Worm (Caenorhabditis elegans) whole organism, young adult: ENCODE results near the gene str-250.

ENCODE experiments used
- F22D6.2 ChIP-seq: sonication (generic microtip); optimal IDR thresholded peaks from 2 replicates; lab custom pipeline; 2016; ENCODE audit warnings: mild to moderate bottlenecking, missing genetic modification characterization, missing compliant biosample characterization
- F23B12.7 ChIP-seq: sonication (generic microtip); optimal IDR thresholded peaks from 2 replicates; lab custom pipeline; 2017; ENCODE audit warnings: missing genetic modification characterization, mild to moderate bottlenecking, missing compliant biosample characterization, antibody characterized with exemption, moderate library complexity; ENCODE audit not compliant: insufficient read depth
- F33H1.4 ChIP-seq: fragments of 200-800 bp; sonication (Bioruptor generic); IDR thresholded peaks from 2 replicates; pipeline ENCODE4 v1.3.6; 2022; ENCODE audit warnings: missing genetic modification reagents, missing genetic modification characterization, missing compliant biosample characterization
- F37B4.10 ChIP-seq: fragments of 200-800 bp; sonication (Bioruptor generic); IDR thresholded peaks from 2 replicates; pipeline ENCODE4 v1.3.6; 2022; ENCODE audit warnings: missing genetic modification characterization, missing compliant biosample characterization
- F39B2.1 ChIP-seq: fragments of 200-800 bp; sonication (Bioruptor generic); IDR thresholded peaks from 2 replicates; pipeline ENCODE4 v1.3.6; 2022; ENCODE audit warnings: missing genetic modification reagents, missing genetic modification characterization, missing compliant biosample characterization
- F57C9.4 ChIP-seq: sonication (generic microtip); optimal IDR thresholded peaks from 2 replicates; lab custom pipeline; 2017; ENCODE audit warnings: mild to moderate bottlenecking, missing genetic modification characterization, missing compliant biosample characterization
- K11D2.4 ChIP-seq: fragments of 200-800 bp; sonication (Bioruptor generic); IDR thresholded peaks from 2 replicates; pipeline ENCODE4 v1.3.6; 2022; ENCODE audit warnings: missing genetic modification reagents, missing genetic modification characterization, missing compliant biosample characterization
- K12H6.12 ChIP-seq: fragments of 200-800 bp; sonication (Bioruptor generic); optimal IDR thresholded peaks from 2 replicates; lab custom pipeline; 2018; ENCODE audit warnings: mild to moderate bottlenecking, missing genetic modification characterization, missing compliant biosample characterization
- T07F8.4 ChIP-seq: sonication (generic microtip); optimal IDR thresholded peaks from 2 replicates; lab custom pipeline; 2016; ENCODE audit warnings: mild to moderate bottlenecking, missing genetic modification characterization, moderate library complexity, missing compliant biosample characterization
- T26A5.8 ChIP-seq: sonication (generic microtip); optimal IDR thresholded peaks from 2 replicates; lab custom pipeline; 2016; ENCODE audit warnings: missing genetic modification characterization, missing compliant biosample characterization
- Y79H2A.3 ChIP-seq: fragments of 200-800 bp; sonication (Bioruptor generic); conservative IDR thresholded peaks from 2 replicates; pipeline ENCODE4 v1.3.6; 2022; ENCODE audit warnings: missing genetic modification reagents, missing genetic modification characterization, missing compliant biosample characterization
- atf-7 ChIP-seq: sonication (generic microtip); optimal IDR thresholded peaks from 2 replicates; lab custom pipeline; 2017; ENCODE audit warnings: mild to moderate bottlenecking, missing genetic modification characterization, missing compliant biosample characterization
- athp-1 ChIP-seq: sonication (generic microtip); optimal IDR thresholded peaks from 2 replicates; lab custom pipeline; 2017; ENCODE audit warnings: mild to moderate bottlenecking, missing genetic modification characterization, missing compliant biosample characterization
- attf-3 ChIP-seq: fragments of 200-800 bp; sonication (Bioruptor generic); conservative IDR thresholded peaks from 2 replicates; pipeline ENCODE4 v1.3.6; 2022; ENCODE audit warnings: missing genetic modification reagents, missing genetic modification characterization, missing compliant biosample characterization
- attf-5 ChIP-seq: fragments of 200-800 bp; sonication (Bioruptor generic); optimal IDR thresholded peaks from 2 replicates; lab custom pipeline; 2018; ENCODE audit warnings: mild to moderate bottlenecking, missing genetic modification characterization, missing compliant biosample characterization
- bed-2 ChIP-seq: fragments of 200-800 bp; sonication (Bioruptor generic); IDR thresholded peaks from 2 replicates; pipeline ENCODE4 v1.3.6; 2022; ENCODE audit warnings: missing genetic modification reagents, missing genetic modification characterization, missing compliant biosample characterization
- ceh-100 ChIP-seq: fragments of 200-800 bp; sonication (Bioruptor generic); IDR thresholded peaks from 2 replicates; pipeline ENCODE4 v1.3.6; 2022; ENCODE audit warnings: missing genetic modification reagents, missing genetic modification characterization, missing compliant biosample characterization
- ceh-58 ChIP-seq: fragments of 200-800 bp; sonication (Bioruptor generic); IDR thresholded peaks from 2 replicates; pipeline ENCODE4 v1.3.6; 2022; ENCODE audit warnings: missing genetic modification characterization, missing compliant biosample characterization
- ceh-91 ChIP-seq: fragments of 200-800 bp; sonication (Bioruptor generic); IDR thresholded peaks from 2 replicates; pipeline ENCODE4 v1.3.6; 2022; ENCODE audit warnings: missing genetic modification reagents, missing genetic modification characterization, missing compliant biosample characterization
- chd-7 ChIP-seq: sonication (generic microtip); optimal IDR thresholded peaks from 2 replicates; lab custom pipeline; 2016; ENCODE audit warnings: mild to moderate bottlenecking, missing genetic modification characterization, moderate library complexity, missing compliant biosample characterization
- efl-1 ChIP-seq: fragments of 150-350 bp; optimal IDR thresholded peaks from 2 replicates; lab custom pipeline; 2014; ENCODE audit warnings: missing biosample characterization, missing genetic modification reagents, missing genetic modification characterization
- egl-18 ChIP-seq: fragments of 200-800 bp; sonication (Bioruptor generic); IDR thresholded peaks from 2 replicates; pipeline ENCODE4 v1.3.6; 2022; ENCODE audit warnings: missing genetic modification reagents, missing genetic modification characterization, missing compliant biosample characterization
- egrh-3 ChIP-seq: fragments of 200-800 bp; sonication (Bioruptor generic); IDR thresholded peaks from 2 replicates; pipeline ENCODE4 v1.3.6; 2022; ENCODE audit warnings: missing genetic modification reagents, missing genetic modification characterization, missing compliant biosample characterization
- ekl-4 ChIP-seq: fragments of 200-800 bp; sonication (Bioruptor generic); IDR thresholded peaks from 2 replicates; pipeline ENCODE4 v1.3.6; 2022; ENCODE audit warnings: missing genetic modification reagents, missing genetic modification characterization, missing compliant biosample characterization
- fkh-3 ChIP-seq: sonication (generic microtip); optimal IDR thresholded peaks from 2 replicates; lab custom pipeline; 2016; ENCODE audit warnings: mild to moderate bottlenecking, missing genetic modification characterization, missing compliant biosample characterization
- hmg-20 ChIP-seq: fragments of 200-800 bp; sonication (Bioruptor generic); IDR thresholded peaks from 2 replicates; pipeline ENCODE4 v1.3.6; 2022; ENCODE audit warnings: missing genetic modification reagents, missing genetic modification characterization, missing compliant biosample characterization
- lin-26 ChIP-seq: fragments of 200-800 bp; sonication (Bioruptor generic); IDR thresholded peaks from 2 replicates; pipeline ENCODE4 v1.3.6; 2022; ENCODE audit warnings: missing genetic modification reagents, missing genetic modification characterization, missing compliant biosample characterization
- lin-35 ChIP-seq, 3 experiments: fragments of 150-350 bp in 2 of 3; sonication (generic microtip) in 1 of 3; optimal IDR thresholded peaks; 2 replicates each; lab custom pipeline; 2014 to 2018; ENCODE audit warnings: missing biosample characterization in 3 of 3, missing genetic modification characterization in 3 of 3, missing genetic modification reagents in 3 of 3
- lsy-27 ChIP-seq: sonication (generic microtip); optimal IDR thresholded peaks from 2 replicates; lab custom pipeline; 2017; ENCODE audit warnings: missing genetic modification characterization, mild to moderate bottlenecking, missing compliant biosample characterization, antibody characterized with exemption, missing genotype, borderline replicate concordance; ENCODE audit not compliant: insufficient read depth
- madf-10 ChIP-seq: sonication (generic microtip); optimal IDR thresholded peaks from 2 replicates; lab custom pipeline; 2016; ENCODE audit warnings: mild to moderate bottlenecking, missing genetic modification characterization, missing compliant biosample characterization
- madf-3 ChIP-seq: fragments of 200-800 bp; sonication (Bioruptor generic); IDR thresholded peaks from 2 replicates; pipeline ENCODE4 v1.3.6; 2022; ENCODE audit warnings: missing genetic modification reagents, missing genetic modification characterization, missing compliant biosample characterization
- mxl-1 ChIP-seq: sonication (generic microtip); optimal IDR thresholded peaks from 2 replicates; lab custom pipeline; 2016; ENCODE audit warnings: missing genetic modification characterization, missing compliant biosample characterization
- nhr-120 ChIP-seq: fragments of 200-800 bp; sonication (Bioruptor generic); IDR thresholded peaks from 2 replicates; pipeline ENCODE4 v1.3.6; 2022; ENCODE audit warnings: missing genetic modification characterization, missing compliant biosample characterization
- pbrm-1 ChIP-seq: fragments of 200-800 bp; sonication (Bioruptor generic); IDR thresholded peaks from 2 replicates; pipeline ENCODE4 v1.3.6; 2022; ENCODE audit warnings: missing genetic modification reagents, missing genetic modification characterization, missing compliant biosample characterization
- rec-8 ChIP-seq, 2 experiments: sonication (generic microtip); optimal IDR thresholded peaks; 2 replicates each; lab custom pipeline; 2016; ENCODE audit warnings: mild to moderate bottlenecking in 2 of 2, missing genetic modification characterization in 2 of 2, missing genetic modification reagents in 2 of 2, missing genotype in 2 of 2, missing biosample characterization in 1 of 2, missing compliant biosample characterization in 1 of 2, moderate library complexity in 1 of 2
- sptf-2 ChIP-seq: fragments of 200-800 bp; sonication (Bioruptor generic); optimal IDR thresholded peaks from 2 replicates; lab custom pipeline; 2018; ENCODE audit warnings: mild to moderate bottlenecking, missing genetic modification characterization, missing compliant biosample characterization
- unc-130 ChIP-seq: sonication (generic microtip); optimal IDR thresholded peaks from 2 replicates; lab custom pipeline; 2016; ENCODE audit warnings: missing genetic modification reagents, missing genetic modification characterization, missing compliant biosample characterization
- ztf-28 ChIP-seq: fragments of 200-800 bp; sonication (Bioruptor generic); IDR thresholded peaks from 2 replicates; pipeline ENCODE4 v1.3.6; 2022; ENCODE audit warnings: missing genetic modification reagents, missing genetic modification characterization, missing compliant biosample characterization

The str-250 gene

DNA sequence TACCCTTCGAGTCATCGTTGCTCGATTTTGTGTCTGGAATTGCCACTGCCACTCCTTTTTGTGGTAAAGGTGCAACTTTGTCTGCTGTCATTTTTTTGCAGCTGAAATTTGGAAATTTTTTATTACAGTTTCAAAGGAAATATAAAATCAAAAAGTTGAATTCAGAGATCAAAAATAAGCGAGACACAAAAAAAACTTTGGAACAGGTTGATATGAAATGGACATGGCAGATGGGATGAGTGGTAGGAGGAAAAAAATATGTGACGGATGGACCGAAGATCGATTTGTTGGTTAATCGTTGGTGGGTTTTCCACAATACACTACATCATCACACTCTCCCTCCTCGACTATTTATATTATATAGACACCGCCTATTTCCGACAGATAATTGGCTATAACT is 16.1 kb downstream of the str-250 start, which contains the start of gene R10D12.1:
TSS of gene R10D12.1 (minus strand) at position 101 of the 400 bp plus-strand sequence.
- TF ChIP-seq F39B2.1 (GFP tag; lab: Robert Waterston, UW) (no peak), unc-130 (GFP tag; lab: Kevin White, UChicago) (no peak), nhr-120 (GFP tag; lab: Robert Waterston, UW) (no peak), F22D6.2 (tag; lab: Kevin White, UChicago) (no peak), egrh-3 (GFP tag; lab: Robert Waterston, UW) (no peak), K12H6.12 (tag; lab: Kevin White, UChicago) (no peak), lsy-27 (tag; lab: Kevin White, UChicago) (no peak), lin-35 (GFP tag; optimal IDR thresholded peaks at IDR 0.05; lab: Kevin White, UChicago) (no peak), sptf-2 (GFP tag; lab: Kevin White, UChicago) (no peak), mxl-1 (tag; lab: Kevin White, UChicago) (no peak), madf-3 (GFP tag; lab: Robert Waterston, UW) (no peak), T26A5.8 (no peak)

DNA sequence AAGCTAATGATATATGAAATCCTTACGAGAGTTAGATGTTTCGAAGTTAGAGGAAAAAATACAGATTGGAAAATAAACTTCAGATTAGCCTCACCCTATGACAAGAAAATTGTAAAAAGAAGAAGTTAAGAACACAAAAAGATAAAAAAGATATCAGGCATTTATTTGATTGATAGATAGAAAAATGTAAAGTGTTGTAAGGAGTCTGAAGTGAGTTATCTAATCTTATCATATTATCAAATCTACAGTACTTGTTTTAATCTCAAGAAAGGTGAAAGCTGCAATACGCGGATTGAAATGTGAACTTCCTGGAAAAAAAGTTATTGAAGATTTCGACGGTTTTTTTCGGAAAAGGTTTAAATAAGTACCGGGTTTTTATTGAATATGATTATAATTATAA is 17.0 kb downstream of the str-250 start:
- no peak for TF ChIP-seq ekl-4 (GFP tag; lab: Robert Waterston, UW)
- no peak for TF ChIP-seq F37B4.10 (GFP tag; lab: Robert Waterston, UW)
- no peak for TF ChIP-seq egl-18 (GFP tag; lab: Robert Waterston, UW)
- no peak for TF ChIP-seq atf-7 (tag; lab: Kevin White, UChicago)
- no peak for TF ChIP-seq F33H1.4 (GFP tag; lab: Robert Waterston, UW)
- no peak for TF ChIP-seq mxl-1 (tag; lab: Kevin White, UChicago)
- no peak for TF ChIP-seq chd-7 (tag; lab: Kevin White, UChicago)
- no peak for TF ChIP-seq F23B12.7 (tag; lab: Kevin White, UChicago)
- TF ChIP-seq attf-3: no peak
- no peak for TF ChIP-seq Y79H2A.3 (GFP tag; lab: Robert Waterston, UW)
- TF ChIP-seq F22D6.2 (tag; lab: Kevin White, UChicago): no peak
- TF ChIP-seq efl-1: no peak

DNA sequence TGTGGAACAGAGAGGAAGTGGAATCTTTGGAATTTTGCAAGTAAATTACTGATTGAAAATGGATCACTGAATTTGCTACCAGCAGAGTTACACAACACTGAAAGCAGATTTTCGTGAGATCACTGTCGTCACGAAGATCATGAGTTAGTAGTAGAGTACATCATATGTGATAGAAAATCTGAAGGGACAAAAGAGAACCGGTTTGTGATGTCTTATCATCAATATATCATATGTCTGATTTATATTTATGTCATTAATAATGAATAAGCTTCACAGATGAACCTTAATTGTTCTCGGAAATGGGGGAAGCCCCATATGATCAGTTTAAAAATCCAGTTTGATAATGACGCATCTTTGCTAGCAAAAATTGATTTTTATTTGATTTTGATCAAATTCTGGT is 17.6 kb downstream of the str-250 start:
- TF ChIP-seq T26A5.8 (no peak), rec-8 (tag; optimal IDR thresholded peaks at IDR 0.05; lab: Kevin White, UChicago) (no peak), hmg-20 (GFP tag; lab: Robert Waterston, UW) (no peak), ceh-100 (no peak), T07F8.4 (tag; lab: Kevin White, UChicago) (no peak), attf-5 (GFP tag; lab: Kevin White, UChicago) (no peak), madf-10 (no peak), K11D2.4 (GFP tag; lab: Robert Waterston, UW) (no peak), fkh-3 (tag; lab: Kevin White, UChicago) (no peak), ceh-58 (no peak), ceh-91 (GFP tag; lab: Robert Waterston, UW) (no peak), egl-18 (GFP tag; lab: Robert Waterston, UW) (no peak), pbrm-1 (no peak), athp-1 (tag; lab: Kevin White, UChicago) (no peak), ztf-28 (GFP tag; lab: Robert Waterston, UW) (no peak), attf-3 (no peak), bed-2 (no peak), F57C9.4 (tag; lab: Kevin White, UChicago) (no peak), lin-26 (GFP tag; lab: Robert Waterston, UW) (no peak)
